Worm (Caenorhabditis elegans) whole organism, young adult: ENCODE measurements around the gene wdr-37.

Source experiments
- C06A6.2 ChIP-seq: fragments of 200-800 bp; sonication (Bioruptor generic); conservative IDR thresholded peaks from 2 replicates; pipeline ENCODE4 v1.3.6; 2022; ENCODE audit warnings: missing genetic modification characterization, missing compliant biosample characterization
- D2030.7 ChIP-seq: fragments of 200-800 bp; sonication (Bioruptor generic); IDR thresholded peaks from 2 replicates; pipeline ENCODE4 v1.3.6; 2022; ENCODE audit warnings: missing genetic modification reagents, missing genetic modification characterization, missing compliant biosample characterization
- F33H1.4 ChIP-seq: fragments of 200-800 bp; sonication (Bioruptor generic); IDR thresholded peaks from 2 replicates; pipeline ENCODE4 v1.3.6; 2022; ENCODE audit warnings: missing genetic modification reagents, missing genetic modification characterization, missing compliant biosample characterization
- F37B4.10 ChIP-seq: fragments of 200-800 bp; sonication (Bioruptor generic); IDR thresholded peaks from 2 replicates; pipeline ENCODE4 v1.3.6; 2022; ENCODE audit warnings: missing genetic modification characterization, missing compliant biosample characterization
- F39B2.1 ChIP-seq: fragments of 200-800 bp; sonication (Bioruptor generic); IDR thresholded peaks from 2 replicates; pipeline ENCODE4 v1.3.6; 2022; ENCODE audit warnings: missing genetic modification reagents, missing genetic modification characterization, missing compliant biosample characterization
- F49E8.2 ChIP-seq: sonication (generic microtip); optimal IDR thresholded peaks from 3 replicates; lab custom pipeline; 2017; ENCODE audit warnings: missing genetic modification characterization, mild to moderate bottlenecking, missing compliant biosample characterization, antibody characterized with exemption, moderate library complexity; ENCODE audit not compliant: insufficient read depth
- K12H6.12 ChIP-seq: fragments of 200-800 bp; sonication (Bioruptor generic); optimal IDR thresholded peaks from 2 replicates; lab custom pipeline; 2018; ENCODE audit warnings: mild to moderate bottlenecking, missing genetic modification characterization, missing compliant biosample characterization
- Y53G8AR.9 ChIP-seq: fragments of 200-800 bp; sonication (Bioruptor generic); conservative IDR thresholded peaks from 2 replicates; pipeline ENCODE4 v1.3.6; 2022; ENCODE audit warnings: missing genetic modification reagents, missing genetic modification characterization, missing compliant biosample characterization
- Y56A3A.18 ChIP-seq: fragments of 200-800 bp; sonication (Bioruptor generic); IDR thresholded peaks from 2 replicates; pipeline ENCODE4 v1.3.6; 2022; ENCODE audit warnings: missing genetic modification reagents, missing genetic modification characterization, missing compliant biosample characterization
- Y67H2A.10 ChIP-seq: fragments of 200-800 bp; sonication (Bioruptor generic); conservative IDR thresholded peaks from 2 replicates; pipeline ENCODE4 v1.3.6; 2022; ENCODE audit warnings: missing genetic modification reagents, missing genetic modification characterization, missing compliant biosample characterization
- Y79H2A.3 ChIP-seq: fragments of 200-800 bp; sonication (Bioruptor generic); conservative IDR thresholded peaks from 2 replicates; pipeline ENCODE4 v1.3.6; 2022; ENCODE audit warnings: missing genetic modification reagents, missing genetic modification characterization, missing compliant biosample characterization
- ama-1 ChIP-seq, 3 experiments: fragments of 150-350 bp in 1 of 3; sonication (generic microtip) in 2 of 3; optimal IDR thresholded peaks; 2 replicates each; lab custom pipeline; 2014 to 2018; ENCODE audit warnings: missing biosample characterization in 2 of 3, missing genetic modification characterization in 2 of 3, missing genetic modification reagents in 2 of 3
- aptf-3 ChIP-seq: fragments of 200-800 bp; sonication (Bioruptor generic); IDR thresholded peaks from 2 replicates; pipeline ENCODE4 v1.3.6; 2022; ENCODE audit warnings: missing genetic modification characterization, missing compliant biosample characterization
- attf-3 ChIP-seq: fragments of 200-800 bp; sonication (Bioruptor generic); conservative IDR thresholded peaks from 2 replicates; pipeline ENCODE4 v1.3.6; 2022; ENCODE audit warnings: missing genetic modification reagents, missing genetic modification characterization, missing compliant biosample characterization
- attf-5 ChIP-seq: fragments of 200-800 bp; sonication (Bioruptor generic); optimal IDR thresholded peaks from 2 replicates; lab custom pipeline; 2018; ENCODE audit warnings: mild to moderate bottlenecking, missing genetic modification characterization, missing compliant biosample characterization
- ceh-40 ChIP-seq: fragments of 200-800 bp; sonication (Bioruptor generic); IDR thresholded peaks from 2 replicates; pipeline ENCODE4 v1.3.6; 2022; ENCODE audit warnings: missing genetic modification characterization, missing compliant biosample characterization
- ceh-91 ChIP-seq: fragments of 200-800 bp; sonication (Bioruptor generic); IDR thresholded peaks from 2 replicates; pipeline ENCODE4 v1.3.6; 2022; ENCODE audit warnings: missing genetic modification reagents, missing genetic modification characterization, missing compliant biosample characterization
- dox-1 ChIP-seq: fragments of 200-800 bp; sonication (Bioruptor generic); IDR thresholded peaks from 2 replicates; pipeline ENCODE4 v1.3.6; 2022; ENCODE audit warnings: missing genetic modification reagents, missing genetic modification characterization, missing compliant biosample characterization
- dpl-1 ChIP-seq: fragments of 150-350 bp; optimal IDR thresholded peaks from 2 replicates; lab custom pipeline; 2014; ENCODE audit warnings: missing biosample characterization, missing genetic modification reagents, missing genetic modification characterization
- efl-1 ChIP-seq: fragments of 150-350 bp; optimal IDR thresholded peaks from 2 replicates; lab custom pipeline; 2014; ENCODE audit warnings: missing biosample characterization, missing genetic modification reagents, missing genetic modification characterization
- egl-18 ChIP-seq: fragments of 200-800 bp; sonication (Bioruptor generic); IDR thresholded peaks from 2 replicates; pipeline ENCODE4 v1.3.6; 2022; ENCODE audit warnings: missing genetic modification reagents, missing genetic modification characterization, missing compliant biosample characterization
- hlh-12 ChIP-seq: sonication (generic microtip); optimal IDR thresholded peaks from 2 replicates; lab custom pipeline; 2016; ENCODE audit warnings: missing genetic modification characterization, missing compliant biosample characterization
- hmg-1.2 ChIP-seq: fragments of 200-800 bp; sonication (Bioruptor generic); IDR thresholded peaks from 2 replicates; pipeline ENCODE4 v1.3.6; 2022; ENCODE audit warnings: missing genetic modification reagents, missing genetic modification characterization, missing compliant biosample characterization
- hrde-1 ChIP-seq: sonication (generic microtip); optimal IDR thresholded peaks from 2 replicates; lab custom pipeline; 2016; ENCODE audit warnings: missing genetic modification characterization, mild to moderate bottlenecking, missing compliant biosample characterization, moderate library complexity, missing genotype, missing genetic modification reagents, borderline replicate concordance
- let-526 ChIP-seq: fragments of 200-800 bp; sonication (Bioruptor generic); IDR thresholded peaks from 2 replicates; pipeline ENCODE4 v1.3.6; 2022; ENCODE audit warnings: missing genetic modification reagents, missing genetic modification characterization, missing compliant biosample characterization
- let-607 ChIP-seq, 2 experiments: fragments of 200-800 bp in 1 of 2; sonication (Bioruptor generic) in 1 of 2; sonication (generic microtip) in 1 of 2; optimal IDR thresholded peaks; 2 replicates each; lab custom pipeline; 2016 to 2018; ENCODE audit warnings: mild to moderate bottlenecking in 2 of 2, missing compliant biosample characterization in 2 of 2, missing genetic modification characterization in 2 of 2, moderate library complexity in 2 of 2, missing genotype in 1 of 2
- lin-35 ChIP-seq, 3 experiments: fragments of 150-350 bp in 2 of 3; sonication (generic microtip) in 1 of 3; optimal IDR thresholded peaks; 2 replicates each; lab custom pipeline; 2014 to 2018; ENCODE audit warnings: missing biosample characterization in 3 of 3, missing genetic modification characterization in 3 of 3, missing genetic modification reagents in 3 of 3
- lin-54 ChIP-seq: fragments of 200-800 bp; sonication (Bioruptor generic); optimal IDR thresholded peaks from 2 replicates; lab custom pipeline; 2018; ENCODE audit warnings: mild to moderate bottlenecking, missing genetic modification characterization, missing compliant biosample characterization
- lsl-1 ChIP-seq: fragments of 200-800 bp; sonication (Bioruptor generic); optimal IDR thresholded peaks from 2 replicates; lab custom pipeline; 2018; ENCODE audit warnings: mild to moderate bottlenecking, missing genetic modification characterization, moderate library complexity, missing compliant biosample characterization
- madf-3 ChIP-seq: fragments of 200-800 bp; sonication (Bioruptor generic); IDR thresholded peaks from 2 replicates; pipeline ENCODE4 v1.3.6; 2022; ENCODE audit warnings: missing genetic modification reagents, missing genetic modification characterization, missing compliant biosample characterization
- madf-6 ChIP-seq: fragments of 200-800 bp; sonication (Bioruptor generic); IDR thresholded peaks from 2 replicates; pipeline ENCODE4 v1.3.6; 2022; ENCODE audit warnings: missing genetic modification reagents, missing genetic modification characterization, missing compliant biosample characterization
- mcd-1 ChIP-seq: fragments of 200-800 bp; sonication (Bioruptor generic); IDR thresholded peaks from 2 replicates; pipeline ENCODE4 v1.3.6; 2022; ENCODE audit warnings: missing genetic modification reagents, missing genetic modification characterization, missing compliant biosample characterization
- nfya-1 ChIP-seq: sonication (generic microtip); optimal IDR thresholded peaks from 2 replicates; lab custom pipeline; 2017; ENCODE audit warnings: antibody characterized with exemption, missing compliant biosample characterization, missing genetic modification characterization, borderline replicate concordance; ENCODE audit not compliant: insufficient read depth
- nhr-27 ChIP-seq: fragments of 200-800 bp; sonication (Bioruptor generic); optimal IDR thresholded peaks from 2 replicates; lab custom pipeline; 2018; ENCODE audit warnings: mild to moderate bottlenecking, missing genetic modification characterization, moderate library complexity, missing compliant biosample characterization
- nhr-80 ChIP-seq: sonication (generic microtip); optimal IDR thresholded peaks from 2 replicates; lab custom pipeline; 2016; ENCODE audit warnings: missing genetic modification characterization, missing compliant biosample characterization
- pbrm-1 ChIP-seq: fragments of 200-800 bp; sonication (Bioruptor generic); IDR thresholded peaks from 2 replicates; pipeline ENCODE4 v1.3.6; 2022; ENCODE audit warnings: missing genetic modification reagents, missing genetic modification characterization, missing compliant biosample characterization
- snpc-1.1 ChIP-seq: sonication (generic microtip); optimal IDR thresholded peaks from 2 replicates; lab custom pipeline; 2017; ENCODE audit warnings: missing genetic modification characterization, mild to moderate bottlenecking, missing compliant biosample characterization, antibody characterized with exemption, moderate library complexity, missing genotype, missing genetic modification reagents; ENCODE audit not compliant: insufficient read depth
- snpc-3.4 ChIP-seq: sonication (generic microtip); optimal IDR thresholded peaks from 2 replicates; lab custom pipeline; 2017; ENCODE audit warnings: missing genetic modification characterization, mild to moderate bottlenecking, missing compliant biosample characterization, antibody characterized with exemption, moderate library complexity, missing genotype, missing genetic modification reagents
- snpc-4 ChIP-seq, 5 experiments: fragments of 150-350 bp in 1 of 5; sonication (generic microtip) in 4 of 5; optimal IDR thresholded peaks; 2 replicates each; lab custom pipeline; 2014 to 2018; ENCODE audit warnings: missing genetic modification characterization in 5 of 5, missing biosample characterization in 3 of 5, antibody characterized with exemption in 2 of 5, mild to moderate bottlenecking in 2 of 5, missing compliant biosample characterization in 2 of 5, missing genotype in 2 of 5, moderate library complexity in 2 of 5, missing genetic modification reagents in 1 of 5
- somi-1 ChIP-seq: fragments of 200-800 bp; sonication (Bioruptor generic); optimal IDR thresholded peaks from 2 replicates; lab custom pipeline; 2018; ENCODE audit warnings: mild to moderate bottlenecking, missing genetic modification characterization, missing compliant biosample characterization
- tbp1 ChIP-seq: fragments of 200-800 bp; sonication (Bioruptor generic); optimal IDR thresholded peaks from 2 replicates; lab custom pipeline; 2018; ENCODE audit warnings: mild to moderate bottlenecking, missing genetic modification characterization, missing compliant biosample characterization
- ztf-18 ChIP-seq: sonication (generic microtip); optimal IDR thresholded peaks from 2 replicates; lab custom pipeline; 2016; ENCODE audit warnings: missing genotype, mild to moderate bottlenecking, missing genetic modification characterization, missing compliant biosample characterization
- ztf-28 ChIP-seq: fragments of 200-800 bp; sonication (Bioruptor generic); IDR thresholded peaks from 2 replicates; pipeline ENCODE4 v1.3.6; 2022; ENCODE audit warnings: missing genetic modification reagents, missing genetic modification characterization, missing compliant biosample characterization

wdr-37 gene

DNA sequence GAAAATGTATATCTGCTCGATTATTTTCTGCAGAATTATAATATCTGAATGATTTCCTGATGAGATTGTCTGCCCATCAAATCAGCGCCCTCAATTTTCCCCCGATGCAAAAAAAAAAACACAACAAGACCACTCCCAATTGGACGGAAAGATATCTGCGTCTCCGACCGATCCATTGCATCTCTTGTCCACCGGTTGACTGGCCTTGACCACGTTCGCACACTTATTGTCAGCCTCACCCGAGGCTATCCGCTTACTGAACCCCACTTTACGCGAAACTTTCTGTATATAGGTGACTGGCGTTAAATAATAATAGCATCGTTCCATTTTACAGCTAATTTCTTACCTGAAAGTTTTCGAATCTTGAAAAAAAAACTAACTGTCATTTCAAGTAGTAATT, 5.5 kb downstream of the wdr-37 start:
- TF ChIP-seq dox-1 (GFP tag; lab: Robert Waterston, UW) (0 out of 2 replicates have a peak, but pooled peaks have one; percentile 4), ama-1 (optimal IDR thresholded peaks at IDR 0.05; lab: Kevin White, UChicago) (peak; percentile 48), ama-1 (GFP tag; optimal IDR thresholded peaks at IDR 0.05; lab: Kevin White, UChicago) (no peak), madf-3 (peak; percentile 52; the same call in 1 of the 2 replicates), hmg-1.2 (GFP tag; lab: Robert Waterston, UW) (peak; percentile 33; the same call in 1 of the 2 replicates), Y67H2A.10 (GFP tag; lab: Robert Waterston, UW) (no peak), hrde-1 (tag; lab: Kevin White, UChicago) (peak; percentile 38), ztf-28 (no peak), Y56A3A.18 (GFP tag; lab: Robert Waterston, UW) (0 out of 2 replicates have a peak, but pooled peaks have one; percentile 35)

ce11 chrIII:5591668-5592149, 8.1 kb downstream of the wdr-37 start, which contains the start of the genes ddx-15 and ucr-1:
Gene ddx-15, minus strand, starts transcription at chrIII:5591718.
Gene ucr-1, plus strand, starts transcription at chrIII:5592135.
- TF ChIP-seq ceh-91 (GFP tag; lab: Robert Waterston, UW) (peak; percentile 64), F37B4.10 (GFP tag; lab: Robert Waterston, UW) (no peak), ama-1 (optimal IDR thresholded peaks at IDR 0.05; lab: Kevin White, UChicago) (no peak), ama-1 (GFP tag; optimal IDR thresholded peaks at IDR 0.05; lab: Kevin White, UChicago) (no peak), F33H1.4 (GFP tag; lab: Robert Waterston, UW) (peak; percentile 96), dpl-1 (GFP tag; lab: Kevin White, UChicago) (peak; percentile 53), F39B2.1 (GFP tag; lab: Robert Waterston, UW) (no peak), Y56A3A.18 (GFP tag; lab: Robert Waterston, UW) (no peak), hlh-12 (tag; lab: Kevin White, UChicago) (no peak), C06A6.2 (GFP tag; lab: Robert Waterston, UW) (no peak), let-607 (tag; optimal IDR thresholded peaks at IDR 0.05; lab: Kevin White, UChicago) (no peak), nfya-1 (tag; lab: Kevin White, UChicago) (no peak), pbrm-1 (GFP tag; lab: Robert Waterston, UW) (peak; percentile 59; the same call in 1 of the 2 replicates), Y67H2A.10 (GFP tag; lab: Robert Waterston, UW) (no peak), madf-6 (GFP tag; lab: Robert Waterston, UW) (peak; percentile 79), efl-1 (GFP tag; lab: Kevin White, UChicago) (peak; percentile 40), lin-54 (GFP tag; lab: Kevin White, UChicago) (peak; percentile 64), snpc-4 (GFP tag; optimal IDR thresholded peaks at IDR 0.05; lab: Kevin White, UChicago) (no peak), snpc-4 (tag; optimal IDR thresholded peaks at IDR 0.05; lab: Kevin White, UChicago) (peak in 2 of 4 experiments; percentile 1 to 45), attf-3 (peak; percentile 51; the same call in 1 of the 2 replicates), snpc-1.1 (peak; percentile 8), mcd-1 (peak; percentile 74), nhr-80 (tag; lab: Kevin White, UChicago) (peak; percentile 20), ztf-18 (tag; lab: Kevin White, UChicago) (peak; percentile 4), somi-1 (GFP tag; lab: Kevin White, UChicago) (no peak), lin-35 (GFP tag; optimal IDR thresholded peaks at IDR 0.05; lab: Kevin White, UChicago) (peak in 1 of 3 experiments; percentile 36), ceh-40 (GFP tag; lab: Robert Waterston, UW) (no peak), Y79H2A.3 (no peak), aptf-3 (GFP tag; lab: Robert Waterston, UW) (no peak), dox-1 (GFP tag; lab: Robert Waterston, UW) (peak; percentile 66), D2030.7 (GFP tag; lab: Robert Waterston, UW) (peak; percentile 62), Y53G8AR.9 (GFP tag; lab: Robert Waterston, UW) (no peak), nhr-27 (tag; lab: Kevin White, UChicago) (no peak), K12H6.12 (tag; lab: Kevin White, UChicago) (no peak), tbp1 (peak; percentile 40), lsl-1 (GFP tag; lab: Kevin White, UChicago) (peak; percentile 66), let-526 (GFP tag; lab: Robert Waterston, UW) (no peak), attf-5 (GFP tag; lab: Kevin White, UChicago) (peak; percentile 63), snpc-3.4 (tag; lab: Kevin White, UChicago) (peak; percentile 56), hmg-1.2 (GFP tag; lab: Robert Waterston, UW) (peak; percentile 86), egl-18 (GFP tag; lab: Robert Waterston, UW) (no peak), F49E8.2 (tag; lab: Kevin White, UChicago) (peak; percentile 21)
